Worm (Caenorhabditis elegans) whole organism, L4 larva: ENCODE data around the gene srb-19.

ENCODE experiments used
- F49E8.2 ChIP-seq: sonication (generic microtip); optimal IDR thresholded peaks from 2 replicates; lab custom pipeline; 2016; ENCODE audit warnings: missing compliant biosample characterization, mild to moderate bottlenecking, missing genetic modification characterization, borderline replicate concordance
- T26A8.4 ChIP-seq: fragments of 200-800 bp; sonication (Bioruptor generic); IDR thresholded peaks from 2 replicates; pipeline ENCODE4 v1.3.6; 2022; ENCODE audit warnings: missing genetic modification characterization, missing compliant biosample characterization
- ama-1 ChIP-seq: fragments of 150-350 bp; optimal IDR thresholded peaks from 2 replicates; lab custom pipeline; 2014; ENCODE audit warnings: inconsistent platforms, mixed read lengths
- ceh-82 ChIP-seq: sonication (generic microtip); optimal IDR thresholded peaks from 2 replicates; lab custom pipeline; 2017; ENCODE audit warnings: missing biosample characterization, missing genetic modification characterization
- daf-19 ChIP-seq: fragments of 200-800 bp; sonication (Bioruptor generic); conservative IDR thresholded peaks from 2 replicates; pipeline ENCODE4 v1.3.6; 2022; ENCODE audit warnings: missing genetic modification characterization, missing compliant biosample characterization
- dpl-1 ChIP-seq: fragments of 150-350 bp; optimal IDR thresholded peaks from 2 replicates; lab custom pipeline; 2014; ENCODE audit warnings: missing biosample characterization, missing genetic modification reagents, missing genetic modification characterization
- dve-1 ChIP-seq: sonication (generic microtip); optimal IDR thresholded peaks from 2 replicates; lab custom pipeline; 2017; ENCODE audit warnings: antibody characterized with exemption, mild to moderate bottlenecking, missing genetic modification characterization, missing compliant biosample characterization; ENCODE audit not compliant: insufficient read depth
- fkh-10 ChIP-seq: fragments of 150-350 bp; optimal IDR thresholded peaks from 2 replicates; lab custom pipeline; 2014; ENCODE audit warnings: missing biosample characterization, missing genetic modification reagents, missing genetic modification characterization
- fos-1 ChIP-seq: fragments of 150-350 bp; optimal IDR thresholded peaks from 2 replicates; lab custom pipeline; 2014; ENCODE audit warnings: missing biosample characterization, missing genetic modification characterization
- hlh-11 ChIP-seq: fragments of 200-800 bp; sonication (Bioruptor generic); optimal IDR thresholded peaks from 2 replicates; lab custom pipeline; 2018; ENCODE audit warnings: mild to moderate bottlenecking, missing genetic modification characterization, missing compliant biosample characterization
- hmg-1.1 ChIP-seq: fragments of 200-800 bp; sonication (Bioruptor generic); IDR thresholded peaks from 2 replicates; pipeline ENCODE4 v1.3.6; 2022; ENCODE audit warnings: missing genetic modification reagents, missing genetic modification characterization, missing compliant biosample characterization
- jun-1 ChIP-seq: fragments of 150-350 bp; optimal IDR thresholded peaks from 2 replicates; lab custom pipeline; 2014; ENCODE audit warnings: missing biosample characterization, missing genetic modification reagents, missing genetic modification characterization
- lin-1 ChIP-seq: fragments of 200-800 bp; sonication (Bioruptor generic); IDR thresholded peaks from 2 replicates; pipeline ENCODE4 v1.3.6; 2022; ENCODE audit warnings: missing genetic modification reagents, missing genetic modification characterization, missing compliant biosample characterization
- lin-38 ChIP-seq: fragments of 200-800 bp; sonication (Bioruptor generic); IDR thresholded peaks from 2 replicates; pipeline ENCODE4 v1.3.6; 2022; ENCODE audit warnings: missing genetic modification reagents, missing genetic modification characterization, missing compliant biosample characterization
- lir-3 ChIP-seq: sonication (generic microtip); optimal IDR thresholded peaks from 2 replicates; lab custom pipeline; 2016; ENCODE audit warnings: mild to moderate bottlenecking, missing genetic modification characterization, missing compliant biosample characterization
- madf-9 ChIP-seq: fragments of 200-800 bp; sonication (Bioruptor generic); conservative IDR thresholded peaks from 2 replicates; pipeline ENCODE4 v1.3.6; 2022; ENCODE audit warnings: missing genetic modification reagents, missing genetic modification characterization, missing compliant biosample characterization
- mxl-3 ChIP-seq: fragments of 200-800 bp; sonication (Bioruptor generic); optimal IDR thresholded peaks from 2 replicates; lab custom pipeline; 2018; ENCODE audit warnings: mild to moderate bottlenecking, missing genetic modification characterization, missing compliant biosample characterization
- nhr-102 ChIP-seq: sonication (generic microtip); optimal IDR thresholded peaks from 2 replicates; lab custom pipeline; 2016; ENCODE audit warnings: mild to moderate bottlenecking, missing genetic modification characterization, moderate library complexity, missing compliant biosample characterization
- nhr-237 ChIP-seq: sonication (generic microtip); optimal IDR thresholded peaks from 2 replicates; lab custom pipeline; 2017; ENCODE audit warnings: missing biosample characterization, missing genetic modification characterization
- nhr-25 ChIP-seq: sonication (generic microtip); optimal IDR thresholded peaks from 2 replicates; lab custom pipeline; 2017; ENCODE audit warnings: missing genetic modification characterization, mild to moderate bottlenecking, missing compliant biosample characterization, antibody characterized with exemption, moderate library complexity, borderline replicate concordance; ENCODE audit not compliant: insufficient read depth
- nhr-76 ChIP-seq: fragments of 150-350 bp; optimal IDR thresholded peaks from 2 replicates; lab custom pipeline; 2014; ENCODE audit warnings: missing biosample characterization, missing genetic modification characterization
- nhr-77 ChIP-seq: fragments of 150-350 bp; optimal IDR thresholded peaks from 2 replicates; lab custom pipeline; 2014; ENCODE audit warnings: missing biosample characterization, missing genetic modification characterization
- pqm-1 ChIP-seq: sonication (generic microtip); optimal IDR thresholded peaks from 2 replicates; lab custom pipeline; 2017; ENCODE audit warnings: missing biosample characterization, missing genetic modification characterization
- set-16 ChIP-seq: fragments of 200-800 bp; sonication (Bioruptor generic); IDR thresholded peaks from 2 replicates; pipeline ENCODE4 v1.3.6; 2022; ENCODE audit warnings: missing genetic modification reagents, missing genetic modification characterization, missing compliant biosample characterization
- skn-1 ChIP-seq: fragments of 150-350 bp; optimal IDR thresholded peaks from 2 replicates; lab custom pipeline; 2014; ENCODE audit warnings: missing biosample characterization, missing genetic modification characterization
- tra-1 ChIP-seq: fragments of 200-800 bp; sonication (Bioruptor generic); IDR thresholded peaks from 2 replicates; pipeline ENCODE4 v1.3.6; 2022; ENCODE audit warnings: missing genetic modification reagents, missing genetic modification characterization, missing compliant biosample characterization
- unc-130 ChIP-seq: sonication (generic microtip); optimal IDR thresholded peaks from 2 replicates; lab custom pipeline; 2016; ENCODE audit warnings: missing genetic modification reagents, missing genetic modification characterization, missing compliant biosample characterization
- unc-39 ChIP-seq: sonication (generic microtip); optimal IDR thresholded peaks from 2 replicates; lab custom pipeline; 2017; ENCODE audit warnings: missing biosample characterization, missing genetic modification characterization
- unc-62 ChIP-seq, 3 experiments: fragments of 150-350 bp in 1 of 3; sonication (generic microtip); optimal IDR thresholded peaks in 2 of 3; peaks in 1 of 3; 1 replicate in 1 of 3; 2 replicates in 2 of 3; lab custom pipeline; 2014 to 2017; ENCODE audit warnings: missing biosample characterization in 3 of 3, missing genetic modification characterization in 3 of 3, missing genetic modification reagents in 3 of 3, missing genotype in 1 of 3
- vab-7 ChIP-seq: fragments of 200-800 bp; sonication (Bioruptor generic); IDR thresholded peaks from 2 replicates; pipeline ENCODE4 v1.3.6; 2022; ENCODE audit warnings: missing genetic modification reagents, missing genetic modification characterization, missing compliant biosample characterization
- zag-1 ChIP-seq: fragments of 150-350 bp; optimal IDR thresholded peaks from 2 replicates; lab custom pipeline; 2014; ENCODE audit warnings: missing biosample characterization, missing genetic modification characterization
- zfp-3 ChIP-seq: fragments of 200-800 bp; sonication (Bioruptor generic); conservative IDR thresholded peaks from 2 replicates; pipeline ENCODE4 v1.3.6; 2022; ENCODE audit warnings: missing genetic modification reagents, missing genetic modification characterization, missing compliant biosample characterization
- zip-11 ChIP-seq: fragments of 200-800 bp; sonication (Bioruptor generic); IDR thresholded peaks from 2 replicates; pipeline ENCODE4 v1.3.6; 2022; ENCODE audit warnings: missing genetic modification characterization, missing compliant biosample characterization
- zip-2 ChIP-seq: fragments of 150-350 bp; optimal IDR thresholded peaks from 2 replicates; lab custom pipeline; 2014; ENCODE audit warnings: missing biosample characterization, missing genetic modification characterization
- ztf-7 ChIP-seq: fragments of 150-350 bp; optimal IDR thresholded peaks from 2 replicates; lab custom pipeline; 2014; ENCODE audit warnings: missing biosample characterization, missing genetic modification characterization

The srb-19 gene

ce11 chrV:7487518-7487917 lies 32.5 kb downstream of the srb-19 start, which contains the start of gene srbc-7:
Gene srbc-7, minus strand, starts transcription at chrV:7487618.
- TF ChIP-seq unc-130 (GFP tag; lab: Kevin White, UChicago) (no peak), madf-9 (no peak), lin-38 (GFP tag; lab: Robert Waterston, UW) (no peak), zip-11 (GFP tag; lab: Robert Waterston, UW) (no peak), lir-3 (tag; lab: Kevin White, UChicago) (no peak), zip-2 (tag; lab: Kevin White, UChicago) (no peak), tra-1 (GFP tag; lab: Robert Waterston, UW) (no peak), zag-1 (tag; lab: Kevin White, UChicago) (no peak), ztf-7 (tag; lab: Kevin White, UChicago) (no peak), vab-7 (no peak), dpl-1 (GFP tag; lab: Kevin White, UChicago) (no peak), fkh-10 (GFP tag; lab: Kevin White, UChicago) (no peak), unc-39 (tag; lab: Kevin White, UChicago) (no peak)

DNA sequence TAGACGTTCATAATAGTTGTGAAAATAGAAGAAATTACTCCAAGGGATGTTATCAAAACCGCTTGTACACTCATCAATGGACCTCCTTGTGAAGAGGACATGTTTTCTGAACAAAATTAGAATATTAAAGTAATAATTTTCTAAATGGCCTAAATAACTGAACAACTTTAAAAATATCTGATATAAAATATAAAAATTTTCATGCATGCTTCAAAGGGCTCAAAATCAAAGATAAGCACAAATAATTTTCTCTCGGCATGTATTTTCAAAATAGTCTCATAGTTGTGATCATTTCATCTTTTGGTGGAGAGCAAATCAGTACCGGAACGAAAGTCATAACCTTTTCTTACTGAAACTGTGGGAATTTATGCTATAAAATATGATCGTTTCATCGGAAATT lies 35.0 kb downstream of the srb-19 start, which contains the start of gene srbc-8:
Gene srbc-8, minus strand, starts transcription at position 101 of the 400 bp plus-strand sequence.
- TF ChIP-seq set-16 (GFP tag; lab: Robert Waterston, UW), result no peak
- no peak for TF ChIP-seq nhr-76 (tag; lab: Kevin White, UChicago)
- TF ChIP-seq ztf-7 (tag; lab: Kevin White, UChicago), result no peak
- no peak for TF ChIP-seq ama-1
- no peak for TF ChIP-seq unc-62 (GFP tag; optimal IDR thresholded peaks at IDR 0.05 in 1 of 2; lab: Kevin White, UChicago)
- TF ChIP-seq unc-62 (tag; optimal IDR thresholded peaks at IDR 0.05; lab: Kevin White, UChicago), result no peak
- no peak for TF ChIP-seq lin-38 (GFP tag; lab: Robert Waterston, UW)
- no peak for TF ChIP-seq skn-1 (tag; lab: Kevin White, UChicago)
- no peak for TF ChIP-seq hlh-11 (tag; lab: Kevin White, UChicago)
- TF ChIP-seq nhr-77 (tag; lab: Kevin White, UChicago), result no peak
- no peak for TF ChIP-seq dve-1 (tag; lab: Kevin White, UChicago)
- TF ChIP-seq F49E8.2, result no peak
- TF ChIP-seq T26A8.4, result no peak
- TF ChIP-seq fos-1 (tag; lab: Kevin White, UChicago), result no peak
- TF ChIP-seq hmg-1.1, result no peak
- no peak for TF ChIP-seq lin-1 (GFP tag; lab: Robert Waterston, UW)

ce11 chrV:7480949-7481348 lies 39.0 kb downstream of the srb-19 start, which contains the start of gene C18B10.6:
Gene C18B10.6, minus strand, starts transcription at chrV:7481049.
- TF ChIP-seq ztf-7 (tag; lab: Kevin White, UChicago) (no peak), pqm-1 (tag; lab: Kevin White, UChicago) (no peak)

DNA sequence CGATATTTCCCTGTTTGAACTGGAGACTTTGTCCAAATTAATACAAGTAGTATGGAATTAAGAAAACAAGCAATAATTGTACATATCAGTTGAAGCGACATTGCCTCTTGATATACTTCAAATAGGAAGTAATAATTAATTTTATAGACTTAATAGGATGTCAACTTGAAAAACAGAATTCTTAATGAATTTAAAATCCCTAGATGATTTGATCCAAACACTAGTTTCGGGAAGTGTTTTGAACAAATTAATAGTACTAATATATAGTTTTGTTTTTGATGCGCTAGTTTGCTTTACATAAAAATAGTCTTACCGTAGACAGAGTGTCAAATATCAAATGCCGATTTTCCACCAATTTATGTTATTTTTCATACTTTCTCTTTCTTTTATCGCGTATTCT lies 41.6 kb downstream of the srb-19 start, which contains the start of gene str-190:
Gene str-190, minus strand, starts transcription at position 101 of the 400 bp plus-strand sequence.
- TF ChIP-seq ceh-82 (tag; lab: Kevin White, UChicago) (no peak), mxl-3 (GFP tag; lab: Kevin White, UChicago) (no peak), nhr-102 (tag; lab: Kevin White, UChicago) (no peak), dpl-1 (GFP tag; lab: Kevin White, UChicago) (no peak), daf-19 (GFP tag; lab: Robert Waterston, UW) (no peak), nhr-25 (no peak), lir-3 (tag; lab: Kevin White, UChicago) (no peak), zfp-3 (no peak), tra-1 (GFP tag; lab: Robert Waterston, UW) (no peak), jun-1 (no peak), zip-2 (tag; lab: Kevin White, UChicago) (no peak), ztf-7 (tag; lab: Kevin White, UChicago) (no peak), nhr-76 (tag; lab: Kevin White, UChicago) (no peak), nhr-77 (tag; lab: Kevin White, UChicago) (no peak), nhr-237 (tag; lab: Kevin White, UChicago) (no peak)
- TF ChIP-seq, all 104 proteins: peak for 0
